Fruit fly (Drosophila melanogaster) whole organism, embryonic: ENCODE measurements around the gene CG14142.
A peak's percentile ranks its signal among the peaks of the same experiment; 100 is the strongest.

Experiments used
- CG10321 ChIP-seq: fragments of 200-800 bp; sonication (Bioruptor generic); IDR thresholded peaks from 2 replicates; pipeline ENCODE4 v1.3.6; 2022; ENCODE audit warnings: missing biosample characterization, missing genetic modification characterization
- CG10959 ChIP-seq: fragments of 200-800 bp; sonication (Bioruptor generic); IDR thresholded peaks from 2 replicates; pipeline ENCODE4 v1.3.6; 2022; ENCODE audit warnings: missing biosample characterization, missing genetic modification characterization
- CG11504 ChIP-seq: fragments of 200-800 bp; sonication (Bioruptor generic); optimal IDR thresholded peaks from 3 replicates; lab custom pipeline; 2019; ENCODE audit warnings: missing biosample characterization, mild to moderate bottlenecking, missing genetic modification characterization, moderate library complexity
- CG12219 ChIP-seq: fragments of 200-800 bp; sonication (Bioruptor generic); optimal IDR thresholded peaks from 3 replicates; lab custom pipeline; 2018; ENCODE audit warnings: missing biosample characterization, mild to moderate bottlenecking, missing genetic modification characterization
- CG12236 ChIP-seq: fragments of 200-800 bp; sonication (Bioruptor generic); optimal IDR thresholded peaks from 2 replicates; lab custom pipeline; 2016; ENCODE audit warnings: missing biosample characterization, missing genetic modification characterization
- CG13296 ChIP-seq: fragments of 200-800 bp; sonication (Bioruptor generic); optimal IDR thresholded peaks from 3 replicates; lab custom pipeline; 2018; ENCODE audit warnings: missing biosample characterization, mild to moderate bottlenecking, missing genetic modification characterization
- CG1529 ChIP-seq: fragments of 200-800 bp; sonication (Bioruptor generic); optimal IDR thresholded peaks from 3 replicates; lab custom pipeline; 2018; ENCODE audit warnings: missing biosample characterization, missing genetic modification characterization
- CG15479 ChIP-seq: fragments of 200-800 bp; sonication (Bioruptor generic); optimal IDR thresholded peaks from 3 replicates; lab custom pipeline; 2019; ENCODE audit warnings: missing biosample characterization, mild to moderate bottlenecking, missing genetic modification characterization, moderate library complexity
- CG16779 ChIP-seq: fragments of 200-800 bp; sonication (Bioruptor generic); IDR thresholded peaks from 2 replicates; pipeline ENCODE4 v1.3.6; 2022; ENCODE audit warnings: missing biosample characterization, missing genetic modification characterization
- CG17361 ChIP-seq: fragments of 200-800 bp; sonication (Bioruptor generic); IDR thresholded peaks from 3 replicates; pipeline ENCODE4 v1.3.6; 2022; ENCODE audit warnings: missing biosample characterization, missing genetic modification characterization
- CG17912 ChIP-seq: fragments of 200-800 bp; sonication (Bioruptor generic); optimal IDR thresholded peaks from 2 replicates; lab custom pipeline; 2018; ENCODE audit warnings: missing biosample characterization, mild to moderate bottlenecking, missing genetic modification characterization
- CG18476 ChIP-seq: fragments of 200-800 bp; sonication (Bioruptor generic); optimal IDR thresholded peaks from 2 replicates; lab custom pipeline; 2016; ENCODE audit warnings: missing biosample characterization, mild to moderate bottlenecking, missing genetic modification characterization
- CG2875 ChIP-seq: fragments of 200-800 bp; sonication (Bioruptor generic); optimal IDR thresholded peaks from 2 replicates; lab custom pipeline; 2017; ENCODE audit warnings: missing biosample characterization, mild to moderate bottlenecking, missing genetic modification characterization, missing genetic modification reagents
- CG31441 ChIP-seq: fragments of 200-800 bp; sonication (Bioruptor generic); IDR thresholded peaks from 2 replicates; pipeline ENCODE4 v1.3.6; 2022; ENCODE audit warnings: missing biosample characterization, missing genetic modification characterization
- CG5180 ChIP-seq: fragments of 200-800 bp; sonication (Bioruptor generic); optimal IDR thresholded peaks from 3 replicates; lab custom pipeline; 2017; ENCODE audit warnings: missing biosample characterization, missing genetic modification characterization, mild to moderate bottlenecking, moderate library complexity, missing genetic modification reagents
- CG6272 ChIP-seq: fragments of 200-800 bp; sonication (Bioruptor generic); IDR thresholded peaks from 2 replicates; pipeline ENCODE4 v1.3.6; 2022; ENCODE audit warnings: missing biosample characterization, missing genetic modification characterization
- CG6689 ChIP-seq: fragments of 200-800 bp; sonication (Bioruptor generic); IDR thresholded peaks from 2 replicates; pipeline ENCODE4 v1.3.6; 2022; ENCODE audit warnings: missing biosample characterization, missing genetic modification characterization
- CG6765 ChIP-seq: fragments of 200-800 bp; sonication (Bioruptor generic); optimal IDR thresholded peaks from 3 replicates; lab custom pipeline; 2017; ENCODE audit warnings: missing biosample characterization, mild to moderate bottlenecking, missing genetic modification characterization
- CG7556 ChIP-seq: fragments of 200-800 bp; sonication (Bioruptor generic); optimal IDR thresholded peaks from 2 replicates; lab custom pipeline; 2017; ENCODE audit warnings: missing biosample characterization, mild to moderate bottlenecking, missing genetic modification characterization
- CG8359 ChIP-seq: fragments of 200-800 bp; sonication (Bioruptor generic); optimal IDR thresholded peaks from 2 replicates; lab custom pipeline; 2017; ENCODE audit warnings: missing biosample characterization, mild to moderate bottlenecking, missing genetic modification characterization, borderline replicate concordance
- CG9437 ChIP-seq: fragments of 200-800 bp; sonication (Bioruptor generic); optimal IDR thresholded peaks from 2 replicates; lab custom pipeline; 2018; ENCODE audit warnings: missing biosample characterization, mild to moderate bottlenecking, missing genetic modification characterization
- CG9797 ChIP-seq: fragments of 200-800 bp; sonication (Bioruptor generic); optimal IDR thresholded peaks from 3 replicates; lab custom pipeline; 2018; ENCODE audit warnings: missing biosample characterization, mild to moderate bottlenecking, missing genetic modification characterization
- D19B ChIP-seq: fragments of 200-800 bp; sonication (Bioruptor generic); optimal IDR thresholded peaks from 2 replicates; lab custom pipeline; 2017; ENCODE audit warnings: missing biosample characterization, mild to moderate bottlenecking, missing genetic modification characterization
- Dek ChIP-seq: fragments of 200-800 bp; sonication (Bioruptor generic); optimal IDR thresholded peaks from 3 replicates; lab custom pipeline; 2019; ENCODE audit warnings: missing biosample characterization, mild to moderate bottlenecking, missing genetic modification characterization, moderate library complexity
- MBD-R2 ChIP-seq: fragments of 200-800 bp; sonication (Bioruptor generic); IDR thresholded peaks from 2 replicates; pipeline ENCODE4 v1.3.6; 2022; ENCODE audit warnings: missing biosample characterization, missing genetic modification characterization
- NC2β ChIP-seq: fragments of 200-800 bp; sonication (Bioruptor generic); optimal IDR thresholded peaks from 2 replicates; lab custom pipeline; 2016; ENCODE audit warnings: missing biosample characterization, missing genetic modification characterization
- PHDP ChIP-seq: fragments of 200-800 bp; sonication (Bioruptor generic); optimal IDR thresholded peaks from 3 replicates; lab custom pipeline; 2018; ENCODE audit warnings: missing biosample characterization, mild to moderate bottlenecking, missing genetic modification characterization, moderate library complexity
- Pdp1 ChIP-seq, 2 experiments: fragments of 200-800 bp; sonication (Bioruptor generic); optimal IDR thresholded peaks; 3 replicates each; lab custom pipeline; 2016; ENCODE audit warnings: missing biosample characterization in 2 of 2, missing genetic modification characterization in 2 of 2, mild to moderate bottlenecking in 1 of 2, moderate library complexity in 1 of 2
- Side ChIP-seq: fragments of 200-800 bp; sonication (Bioruptor generic); optimal IDR thresholded peaks from 2 replicates; lab custom pipeline; 2016; ENCODE audit warnings: missing biosample characterization, missing genetic modification characterization
- ac ChIP-seq: fragments of 200-800 bp; sonication (Bioruptor generic); optimal IDR thresholded peaks from 3 replicates; lab custom pipeline; 2017; ENCODE audit warnings: missing biosample characterization, mild to moderate bottlenecking, missing genetic modification characterization
- aop ChIP-seq: fragments of 200-800 bp; sonication (Bioruptor generic); IDR thresholded peaks from 2 replicates; pipeline ENCODE4 v1.3.6; 2022; ENCODE audit warnings: missing biosample characterization, missing genetic modification characterization
- caup ChIP-seq: fragments of 200-800 bp; sonication (Bioruptor generic); optimal IDR thresholded peaks from 3 replicates; lab custom pipeline; 2017; ENCODE audit warnings: missing biosample characterization, mild to moderate bottlenecking, missing genetic modification characterization, moderate library complexity; ENCODE audit not compliant: severe bottlenecking
- chn ChIP-seq: fragments of 200-800 bp; sonication (Bioruptor generic); optimal IDR thresholded peaks from 2 replicates; lab custom pipeline; 2016; ENCODE audit warnings: missing biosample characterization, missing genetic modification characterization
- ci ChIP-seq: fragments of 200-800 bp; sonication (Bioruptor generic); IDR thresholded peaks from 3 replicates; pipeline ENCODE4 v1.3.6; 2022; ENCODE audit warnings: missing biosample characterization, missing genetic modification characterization
- dysf ChIP-seq: fragments of 200-800 bp; sonication (Bioruptor generic); IDR thresholded peaks from 3 replicates; pipeline ENCODE4 v1.3.6; 2022; ENCODE audit warnings: missing biosample characterization, missing genetic modification characterization
- eyg ChIP-seq: fragments of 200-800 bp; sonication (Bioruptor generic); optimal IDR thresholded peaks from 3 replicates; lab custom pipeline; 2016; ENCODE audit warnings: missing biosample characterization, missing genetic modification characterization
- gsb ChIP-seq: fragments of 200-800 bp; sonication (Bioruptor generic); IDR thresholded peaks from 2 replicates; pipeline ENCODE4 v1.3.6; 2022; ENCODE audit warnings: missing biosample characterization, missing genetic modification characterization
- jumu ChIP-seq: fragments of 200-800 bp; sonication (Bioruptor generic); optimal IDR thresholded peaks from 3 replicates; lab custom pipeline; 2016; ENCODE audit warnings: missing biosample characterization, missing genetic modification characterization
- mam ChIP-seq: fragments of 200-800 bp; sonication (Bioruptor generic); optimal IDR thresholded peaks from 3 replicates; lab custom pipeline; 2016; ENCODE audit warnings: missing biosample characterization, missing genetic modification characterization
- nau ChIP-seq: fragments of 200-800 bp; sonication (Bioruptor generic); optimal IDR thresholded peaks from 3 replicates; lab custom pipeline; 2017; ENCODE audit warnings: missing biosample characterization, mild to moderate bottlenecking, missing genetic modification characterization, missing genetic modification reagents
- nmo ChIP-seq: fragments of 200-800 bp; sonication (Bioruptor generic); optimal IDR thresholded peaks from 2 replicates; lab custom pipeline; 2018; ENCODE audit warnings: missing biosample characterization, mild to moderate bottlenecking, missing genetic modification characterization, moderate library complexity
- odd ChIP-seq: fragments of 200-800 bp; sonication (Bioruptor generic); optimal IDR thresholded peaks from 2 replicates; lab custom pipeline; 2017; ENCODE audit warnings: missing biosample characterization, mild to moderate bottlenecking, missing genetic modification characterization
- phol ChIP-seq: fragments of 200-800 bp; sonication (Bioruptor generic); optimal IDR thresholded peaks from 3 replicates; lab custom pipeline; 2018; ENCODE audit warnings: missing biosample characterization, mild to moderate bottlenecking, missing genetic modification characterization, moderate library complexity
- slbo ChIP-seq: fragments of 200-800 bp; sonication (Bioruptor generic); IDR thresholded peaks from 2 replicates; pipeline ENCODE4 v1.3.6; 2022; ENCODE audit warnings: missing biosample characterization, missing genetic modification characterization
- so ChIP-seq: fragments of 200-800 bp; sonication (Bioruptor generic); IDR thresholded peaks from 3 replicates; pipeline ENCODE4 v1.3.6; 2022; ENCODE audit warnings: missing biosample characterization, missing genetic modification characterization
- vvl ChIP-seq: fragments of 200-800 bp; sonication (Bioruptor generic); IDR thresholded peaks from 2 replicates; pipeline ENCODE4 v1.3.6; 2022; ENCODE audit warnings: missing biosample characterization, missing genetic modification characterization
- z ChIP-seq: fragments of 200-800 bp; sonication (Bioruptor generic); IDR thresholded peaks from 3 replicates; pipeline ENCODE4 v1.3.6; 2022; ENCODE audit warnings: missing biosample characterization, missing genetic modification characterization
- zen2 ChIP-seq: fragments of 200-800 bp; sonication (Bioruptor generic); IDR thresholded peaks from 3 replicates; pipeline ENCODE4 v1.3.6; 2022; ENCODE audit warnings: missing biosample characterization, missing genetic modification characterization; ENCODE audit not compliant: partially characterized antibody

Gene CG14142

dm6 chr3L:11169299-11170181 is 3.8 kb upstream of the CG14142 start, which contains the start of the genes wls and Adck5 (continued):
- TF ChIP-seq CG11504 (tag; lab: Kevin White, UChicago) (no peak), PHDP (tag; lab: Kevin White, UChicago) (peak; percentile 61), Dek (tag; lab: Kevin White, UChicago) (no peak), Side (GFP tag; lab: Kevin White, UChicago) (peak; percentile 70), nau (GFP tag; lab: Kevin White, UChicago) (no peak), NC2β (GFP tag; lab: Kevin White, UChicago) (peak; percentile 26), CG13296 (GFP tag; lab: Kevin White, UChicago) (peak; percentile 70), jumu (GFP tag; lab: Kevin White, UChicago) (no peak), slbo (GFP tag; lab: Robert Waterston, UW) (no peak), CG31441 (GFP tag; lab: Robert Waterston, UW) (peak; percentile 44; the same call in 1 of the 2 replicates), aop (GFP tag; lab: Robert Waterston, UW) (no peak), ac (GFP tag; lab: Kevin White, UChicago) (peak; percentile 64), CG17361 (peak; percentile 62; the same call in 2 of the 3 replicates), CG12236 (GFP tag; lab: Kevin White, UChicago) (peak; percentile 38), CG9797 (GFP tag; lab: Kevin White, UChicago) (peak; percentile 70), CG6765 (peak; percentile 73), z (GFP tag; lab: Robert Waterston, UW) (no peak), so (peak; percentile 58; the same call in 1 of the 3 replicates), phol (peak; percentile 37), CG18476 (GFP tag; lab: Kevin White, UChicago) (peak; percentile 39), CG6272 (GFP tag; lab: Robert Waterston, UW) (no peak), gsb (no peak), vvl (GFP tag; lab: Robert Waterston, UW) (0 out of 2 replicates have a peak, but pooled peaks have one; percentile 30), CG7556 (GFP tag; lab: Kevin White, UChicago) (no peak), CG1529 (GFP tag; lab: Kevin White, UChicago) (peak; percentile 21), caup (GFP tag; lab: Kevin White, UChicago) (peak; percentile 83), CG17912 (GFP tag; lab: Kevin White, UChicago) (peak; percentile 45), CG5180 (GFP tag; lab: Kevin White, UChicago) (peak; percentile 7), CG10321 (GFP tag; lab: Robert Waterston, UW) (peak; percentile 37; the same call in 1 of the 2 replicates), CG12219 (peak; percentile 47), nmo (GFP tag; lab: Kevin White, UChicago) (peak; percentile 45), ci (peak; percentile 87), odd (peak; percentile 66), CG15479 (GFP tag; lab: Kevin White, UChicago) (no peak), eyg (GFP tag; lab: Kevin White, UChicago) (peak; percentile 40), CG10959 (GFP tag; lab: Robert Waterston, UW) (no peak), dysf (peak; percentile 50; the same call in 1 of the 3 replicates), mam (GFP tag; lab: Kevin White, UChicago) (peak; percentile 3), zen2 (GFP tag; lab: Robert Waterston, UW) (peak; percentile 41; the same call in 2 of the 3 replicates), CG6689 (GFP tag; lab: Robert Waterston, UW) (no peak), D19B (GFP tag; lab: Kevin White, UChicago) (no peak), CG9437 (peak; percentile 56), CG2875 (GFP tag; lab: Kevin White, UChicago) (peak; percentile 25), MBD-R2 (GFP tag; lab: Robert Waterston, UW) (peak; percentile 76), chn (GFP tag; lab: Kevin White, UChicago) (no peak), CG8359 (GFP tag; lab: Kevin White, UChicago) (no peak), CG16779 (GFP tag; lab: Robert Waterston, UW) (peak; percentile 38; the same call in 1 of the 2 replicates), Pdp1 (GFP tag; optimal IDR thresholded peaks at IDR 0.05; lab: Kevin White, UChicago) (peak; percentile 10 to 52)
